Fruit fly (Drosophila melanogaster) whole organism, embryonic: ENCODE results near the gene Hmr.

ENCODE experiments used
- BEAF-32 ChIP-seq: fragments of 200-800 bp; sonication (Bioruptor generic); optimal IDR thresholded peaks from 3 replicates; lab custom pipeline; 2017; ENCODE audit warnings: missing biosample characterization, missing genetic modification characterization, mild to moderate bottlenecking, moderate library complexity, missing genetic modification reagents
- C15 ChIP-seq: fragments of 200-800 bp; sonication (Bioruptor generic); IDR thresholded peaks from 3 replicates; pipeline ENCODE4 v1.3.6; 2022; ENCODE audit warnings: missing biosample characterization, missing genetic modification characterization
- CG11247 ChIP-seq: fragments of 200-800 bp; sonication (Bioruptor generic); IDR thresholded peaks from 2 replicates; pipeline ENCODE4 v1.3.6; 2022; ENCODE audit warnings: missing biosample characterization, missing genetic modification characterization
- CG11695 ChIP-seq: fragments of 200-800 bp; sonication (Bioruptor generic); IDR thresholded peaks from 3 replicates; pipeline ENCODE4 v1.3.6; 2022; ENCODE audit warnings: missing biosample characterization, missing genetic modification characterization
- CG15479 ChIP-seq: fragments of 200-800 bp; sonication (Bioruptor generic); optimal IDR thresholded peaks from 3 replicates; lab custom pipeline; 2019; ENCODE audit warnings: missing biosample characterization, mild to moderate bottlenecking, missing genetic modification characterization, moderate library complexity
- CG15514 ChIP-seq: fragments of 200-800 bp; sonication (Bioruptor generic); optimal IDR thresholded peaks from 3 replicates; lab custom pipeline; 2017; ENCODE audit warnings: missing biosample characterization, missing genetic modification characterization, mild to moderate bottlenecking, moderate library complexity, missing genetic modification reagents
- CG15696 ChIP-seq: fragments of 200-800 bp; sonication (Bioruptor generic); optimal IDR thresholded peaks from 2 replicates; lab custom pipeline; 2019; ENCODE audit warnings: missing biosample characterization, mild to moderate bottlenecking, missing genetic modification characterization, moderate library complexity
- CG17328 ChIP-seq: fragments of 200-800 bp; sonication (Bioruptor generic); IDR thresholded peaks from 2 replicates; pipeline ENCODE4 v1.3.6; 2022; ENCODE audit warnings: missing biosample characterization, missing genetic modification characterization
- CG3065 ChIP-seq: fragments of 200-800 bp; sonication (Bioruptor generic); optimal IDR thresholded peaks from 2 replicates; lab custom pipeline; 2016; ENCODE audit warnings: missing biosample characterization, missing genetic modification characterization
- CG32772 ChIP-seq: fragments of 200-800 bp; sonication (Bioruptor generic); IDR thresholded peaks from 2 replicates; pipeline ENCODE4 v1.3.6; 2022; ENCODE audit warnings: missing biosample characterization, missing genetic modification characterization
- CG34422 ChIP-seq: fragments of 200-800 bp; sonication (Bioruptor generic); IDR thresholded peaks from 3 replicates; pipeline ENCODE4 v1.3.6; 2022; ENCODE audit warnings: missing biosample characterization, missing genetic modification characterization
- CG4424 ChIP-seq: fragments of 200-800 bp; sonication (Bioruptor generic); optimal IDR thresholded peaks from 3 replicates; lab custom pipeline; 2016; ENCODE audit warnings: missing biosample characterization, missing genetic modification characterization
- CG4707 ChIP-seq: fragments of 200-800 bp; sonication (Bioruptor generic); optimal IDR thresholded peaks from 2 replicates; lab custom pipeline; 2018; ENCODE audit warnings: missing biosample characterization, mild to moderate bottlenecking, missing genetic modification characterization, moderate library complexity
- CG6689 ChIP-seq: fragments of 200-800 bp; sonication (Bioruptor generic); IDR thresholded peaks from 2 replicates; pipeline ENCODE4 v1.3.6; 2022; ENCODE audit warnings: missing biosample characterization, missing genetic modification characterization
- CG7372 ChIP-seq: fragments of 200-800 bp; sonication (Bioruptor generic); IDR thresholded peaks from 2 replicates; pipeline ENCODE4 v1.3.6; 2022; ENCODE audit warnings: missing biosample characterization, missing genetic modification characterization
- CG7745 ChIP-seq: fragments of 200-800 bp; sonication (Bioruptor generic); optimal IDR thresholded peaks from 2 replicates; lab custom pipeline; 2018; ENCODE audit warnings: missing biosample characterization, mild to moderate bottlenecking, missing genetic modification characterization, moderate library complexity
- CG8478 ChIP-seq: fragments of >200 bp; optimal IDR thresholded peaks from 2 replicates; lab custom pipeline; 2018
- CG9932 ChIP-seq: fragments of 200-800 bp; sonication (Bioruptor generic); IDR thresholded peaks from 2 replicates; pipeline ENCODE4 v1.3.6; 2022; ENCODE audit warnings: missing biosample characterization, missing genetic modification characterization
- Camta ChIP-seq: fragments of 200-800 bp; sonication (Bioruptor generic); optimal IDR thresholded peaks from 2 replicates; lab custom pipeline; 2016; ENCODE audit warnings: missing biosample characterization, missing genetic modification characterization
- Dbx ChIP-seq: fragments of 200-800 bp; sonication (Bioruptor generic); IDR thresholded peaks from 3 replicates; pipeline ENCODE4 v1.3.6; 2022; ENCODE audit warnings: missing biosample characterization, missing genetic modification characterization
- E2f1 ChIP-seq: fragments of 200-800 bp; sonication (Bioruptor generic); IDR thresholded peaks from 2 replicates; pipeline ENCODE4 v1.3.6; 2022; ENCODE audit warnings: missing biosample characterization, missing genetic modification characterization
- Ets65A ChIP-seq: fragments of 200-800 bp; sonication (Bioruptor generic); peaks from one replicate; lab custom pipeline; 2016; ENCODE audit warnings: missing biosample characterization, missing genetic modification characterization
- HLH3B ChIP-seq: fragments of 200-800 bp; sonication (Bioruptor generic); IDR thresholded peaks from 2 replicates; pipeline ENCODE4 v1.3.6; 2022; ENCODE audit warnings: missing biosample characterization, missing genetic modification characterization
- Hand ChIP-seq: fragments of 200-800 bp; sonication (Bioruptor generic); optimal IDR thresholded peaks from 2 replicates; lab custom pipeline; 2017; ENCODE audit warnings: mild to moderate bottlenecking, missing biosample characterization, missing genetic modification reagents, missing genetic modification characterization
- Mrtf ChIP-seq: fragments of 200-800 bp; sonication (Bioruptor generic); IDR thresholded peaks from 3 replicates; pipeline ENCODE4 v1.3.6; 2022; ENCODE audit warnings: missing biosample characterization, missing genetic modification characterization
- NFAT ChIP-seq: fragments of 200-800 bp; sonication (Bioruptor generic); IDR thresholded peaks from 2 replicates; pipeline ENCODE4 v1.3.6; 2022; ENCODE audit warnings: missing biosample characterization, missing genetic modification characterization
- Oaz ChIP-seq: fragments of 200-800 bp; sonication (Bioruptor generic); IDR thresholded peaks from 2 replicates; pipeline ENCODE4 v1.3.6; 2022; ENCODE audit warnings: missing biosample characterization, missing genetic modification characterization
- Ptx1 ChIP-seq: fragments of 200-800 bp; sonication (Bioruptor generic); IDR thresholded peaks from 2 replicates; pipeline ENCODE4 v1.3.6; 2022; ENCODE audit warnings: missing biosample characterization, missing genetic modification characterization
- Sry-δ ChIP-seq: fragments of 200-800 bp; sonication (Bioruptor generic); optimal IDR thresholded peaks from 2 replicates; lab custom pipeline; 2016; ENCODE audit warnings: missing biosample characterization, missing genetic modification characterization
- bigmax ChIP-seq: fragments of 200-800 bp; sonication (Bioruptor generic); optimal IDR thresholded peaks from 2 replicates; lab custom pipeline; 2018; ENCODE audit warnings: missing biosample characterization, mild to moderate bottlenecking, missing genetic modification characterization
- br ChIP-seq: fragments of >200 bp; optimal IDR thresholded peaks from 2 replicates; lab custom pipeline; 2017
- chif ChIP-seq, 2 experiments: fragments of 200-800 bp; sonication (Bioruptor generic); optimal IDR thresholded peaks; 3 replicates each; lab custom pipeline; 2016; ENCODE audit warnings: missing biosample characterization in 2 of 2, missing genetic modification characterization in 2 of 2
- chm ChIP-seq: fragments of 200-800 bp; sonication (Bioruptor generic); IDR thresholded peaks from 2 replicates; pipeline ENCODE4 v1.3.6; 2022; ENCODE audit warnings: missing biosample characterization, missing genetic modification characterization
- corto ChIP-seq: fragments of 200-800 bp; sonication (Bioruptor generic); optimal IDR thresholded peaks from 2 replicates; lab custom pipeline; 2016; ENCODE audit warnings: missing biosample characterization, mild to moderate bottlenecking, missing genetic modification characterization, moderate library complexity
- disco-r ChIP-seq: fragments of 200-800 bp; sonication (Bioruptor generic); optimal IDR thresholded peaks from 2 replicates; lab custom pipeline; 2016; ENCODE audit warnings: missing biosample characterization, missing genetic modification characterization
- dm ChIP-seq: fragments of 200-800 bp; sonication (Bioruptor generic); optimal IDR thresholded peaks from 3 replicates; lab custom pipeline; 2016; ENCODE audit warnings: missing biosample characterization, missing genetic modification characterization
- dysf ChIP-seq: fragments of 200-800 bp; sonication (Bioruptor generic); IDR thresholded peaks from 3 replicates; pipeline ENCODE4 v1.3.6; 2022; ENCODE audit warnings: missing biosample characterization, missing genetic modification characterization
- emc ChIP-seq: fragments of 200-800 bp; sonication (Bioruptor generic); optimal IDR thresholded peaks from 2 replicates; lab custom pipeline; 2016; ENCODE audit warnings: missing biosample characterization, missing genetic modification characterization
- eyg ChIP-seq: fragments of 200-800 bp; sonication (Bioruptor generic); optimal IDR thresholded peaks from 3 replicates; lab custom pipeline; 2016; ENCODE audit warnings: missing biosample characterization, missing genetic modification characterization
- fd96Cb ChIP-seq: fragments of 200-800 bp; sonication (Bioruptor generic); optimal IDR thresholded peaks from 2 replicates; lab custom pipeline; 2018; ENCODE audit warnings: missing biosample characterization, mild to moderate bottlenecking, missing genetic modification characterization, moderate library complexity
- klu ChIP-seq: fragments of 200-800 bp; sonication (Bioruptor generic); IDR thresholded peaks from 2 replicates; pipeline ENCODE4 v1.3.6; 2022; ENCODE audit warnings: missing biosample characterization, missing genetic modification characterization
- onecut ChIP-seq: fragments of 200-800 bp; sonication (Bioruptor generic); IDR thresholded peaks from 2 replicates; pipeline ENCODE4 v1.3.6; 2022; ENCODE audit warnings: missing biosample characterization, missing genetic modification characterization
- pan ChIP-seq, 4 experiments: fragments of >200 bp in 3 of 4; fragments of 200-800 bp in 1 of 4; sonication (Bioruptor generic) in 1 of 4; optimal IDR thresholded peaks in 3 of 4; IDR thresholded peaks in 1 of 4; 2 replicates each; pipeline versions ENCODE4 v1.3.6 to Lab custom; 2017 to 2022; ENCODE audit warnings: missing biosample characterization in 2 of 4, missing genetic modification characterization in 2 of 4, mixed read lengths in 1 of 4
- peb ChIP-seq: fragments of 200-800 bp; sonication (Bioruptor generic); IDR thresholded peaks from 2 replicates; pipeline ENCODE4 v1.3.6; 2022; ENCODE audit warnings: missing biosample characterization, missing genetic modification characterization
- rib ChIP-seq: fragments of 200-800 bp; sonication (Bioruptor generic); IDR thresholded peaks from 2 replicates; pipeline ENCODE4 v1.3.6; 2022; ENCODE audit warnings: missing biosample characterization, missing genetic modification characterization
- sima ChIP-seq: fragments of 200-800 bp; sonication (Bioruptor generic); optimal IDR thresholded peaks from 2 replicates; lab custom pipeline; 2016; ENCODE audit warnings: missing biosample characterization, missing genetic modification characterization
- so ChIP-seq: fragments of 200-800 bp; sonication (Bioruptor generic); IDR thresholded peaks from 3 replicates; pipeline ENCODE4 v1.3.6; 2022; ENCODE audit warnings: missing biosample characterization, missing genetic modification characterization
- sob ChIP-seq: fragments of 200-800 bp; sonication (Bioruptor generic); IDR thresholded peaks from 2 replicates; pipeline ENCODE4 v1.3.6; 2022; ENCODE audit warnings: missing biosample characterization, missing genetic modification characterization
- ssp ChIP-seq: fragments of 200-800 bp; sonication (Bioruptor generic); IDR thresholded peaks from 2 replicates; pipeline ENCODE4 v1.3.6; 2022; ENCODE audit warnings: missing biosample characterization, missing genetic modification characterization
- stc ChIP-seq: fragments of 200-800 bp; sonication (Bioruptor generic); IDR thresholded peaks from 2 replicates; pipeline ENCODE4 v1.3.6; 2022; ENCODE audit warnings: missing biosample characterization, missing genetic modification characterization
- trem ChIP-seq: fragments of 200-800 bp; optimal IDR thresholded peaks from 3 replicates; lab custom pipeline; 2019; ENCODE audit warnings: missing biosample characterization, mild to moderate bottlenecking, missing genetic modification characterization, moderate library complexity
- tx ChIP-seq: fragments of 200-800 bp; sonication (Bioruptor generic); optimal IDR thresholded peaks from 2 replicates; lab custom pipeline; 2016; ENCODE audit warnings: missing biosample characterization, missing genetic modification characterization
- zf30C ChIP-seq: fragments of 200-800 bp; sonication (Bioruptor generic); optimal IDR thresholded peaks from 3 replicates; lab custom pipeline; 2018; ENCODE audit warnings: missing biosample characterization, mild to moderate bottlenecking, missing genetic modification characterization

The Hmr gene

DNA sequence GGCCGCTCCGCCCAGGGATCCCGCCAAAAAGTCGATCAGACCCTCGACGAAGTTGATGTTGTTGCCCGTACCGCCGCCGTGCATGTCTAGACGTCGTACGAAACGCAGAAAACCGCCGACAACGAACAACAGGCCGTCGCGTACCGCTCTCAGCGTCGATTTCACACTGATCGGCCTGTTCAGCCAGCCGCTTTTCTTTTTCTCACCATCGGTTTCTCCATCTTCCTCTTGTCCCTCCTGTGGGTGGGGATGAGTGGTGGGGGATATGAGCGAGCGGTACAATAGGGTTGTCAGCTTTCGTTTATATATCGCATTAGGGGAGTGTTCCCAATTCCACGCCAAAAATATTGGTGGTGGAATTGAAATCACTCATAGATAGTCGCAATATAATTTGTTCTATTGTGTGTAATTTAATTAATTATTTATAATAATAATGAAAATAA lies 5.8 kb upstream of the Hmr start (continued):
- TF ChIP-seq rib (no peak), emc (no peak), CG4707 (GFP tag; lab: Kevin White, UChicago) (no peak), CG15696 (tag; lab: Kevin White, UChicago) (peak; percentile 40), tx (GFP tag; lab: Kevin White, UChicago) (no peak), HLH3B (GFP tag; lab: Robert Waterston, UW) (peak; percentile 32; the same call in 1 of the 2 replicates), CG7372 (no peak), Ptx1 (GFP tag; lab: Robert Waterston, UW) (peak; percentile 59; the same call in 1 of the 2 replicates), zf30C (GFP tag; lab: Kevin White, UChicago) (no peak), CG7745 (no peak), onecut (GFP tag; lab: Robert Waterston, UW) (no peak), eyg (no peak), dysf (GFP tag; lab: Robert Waterston, UW) (peak; percentile 64), CG8478 (no peak), corto (GFP tag; lab: Kevin White, UChicago) (no peak), peb (GFP tag; lab: Robert Waterston, UW) (no peak), Mrtf (peak; percentile 23; the same call in 1 of the 3 replicates), C15 (GFP tag; lab: Robert Waterston, UW) (no peak), fd96Cb (tag; lab: Kevin White, UChicago) (peak; percentile 44), trem (tag; lab: Kevin White, UChicago) (no peak), stc (GFP tag; lab: Robert Waterston, UW) (no peak), CG17328 (no peak), disco-r (GFP tag; lab: Kevin White, UChicago) (no peak), chm (no peak), klu (peak; percentile 24; the same call in 1 of the 2 replicates), CG11247 (GFP tag; lab: Robert Waterston, UW) (peak; percentile 7; the same call in 1 of the 2 replicates), Ets65A (peak; percentile 61), E2f1 (GFP tag; lab: Robert Waterston, UW) (peak; percentile 25; the same call in 1 of the 2 replicates), Sry-δ (peak; percentile 57), so (GFP tag; lab: Robert Waterston, UW) (no peak), CG32772 (GFP tag; lab: Robert Waterston, UW) (no peak), CG9932 (GFP tag; lab: Robert Waterston, UW) (peak; percentile 76), BEAF-32 (GFP tag; lab: Kevin White, UChicago) (peak; percentile 62), bigmax (no peak), CG3065 (no peak), br (lab: Kevin White, UChicago) (no peak), dm (GFP tag; lab: Kevin White, UChicago) (no peak), CG4424 (GFP tag; lab: Kevin White, UChicago) (peak; percentile 31), CG11695 (GFP tag; lab: Robert Waterston, UW) (no peak), sima (GFP tag; lab: Kevin White, UChicago) (no peak), CG6689 (no peak), CG15514 (GFP tag; lab: Kevin White, UChicago) (peak; percentile 12), Dbx (GFP tag; lab: Robert Waterston, UW) (peak; percentile 46; the same call in 2 of the 3 replicates), CG34422 (GFP tag; lab: Robert Waterston, UW) (peak; percentile 55; the same call in 2 of the 3 replicates), ssp (no peak), NFAT (GFP tag; lab: Robert Waterston, UW) (peak; percentile 37; the same call in 1 of the 2 replicates), Oaz (GFP tag; lab: Robert Waterston, UW) (no peak), chif (GFP tag; optimal IDR thresholded peaks at IDR 0.05; lab: Kevin White, UChicago) (no peak), Hand (GFP tag; lab: Kevin White, UChicago) (no peak), CG15479 (GFP tag; lab: Kevin White, UChicago) (no peak), pan (optimal IDR thresholded peaks at IDR 0.05; lab: Kevin White, UChicago) (no peak), pan (GFP tag; optimal IDR thresholded peaks at IDR 0.05 in 1 of 2, IDR thresholded peaks at IDR 0.05 in 1 of 2) (peak in 1 of 2 experiments; percentile 43), sob (GFP tag; lab: Robert Waterston, UW) (peak; percentile 32; the same call in 1 of the 2 replicates), Camta (GFP tag; lab: Kevin White, UChicago) (no peak)
